Fruit fly (Drosophila melanogaster) whole organism, wandering third instar larva: ENCODE results near the gene nesd.

Source experiments
- Vsx2 ChIP-seq: fragments of 200-300, 225-300 bp; sonication (Bioruptor generic); optimal IDR thresholded peaks from 2 replicates; lab custom pipeline; 2018; ENCODE audit warnings: missing biosample characterization, missing genetic modification characterization; ENCODE audit not compliant: partially characterized antibody
- h ChIP-seq: fragments of 200-800 bp; sonication (Bioruptor generic); optimal IDR thresholded peaks from 3 replicates; lab custom pipeline; 2016; ENCODE audit warnings: missing biosample characterization, mild to moderate bottlenecking, missing genetic modification characterization
- psq ChIP-seq: fragments of 200-800 bp; sonication (Bioruptor generic); optimal IDR thresholded peaks from 3 replicates; lab custom pipeline; 2017; ENCODE audit warnings: missing biosample characterization, mild to moderate bottlenecking, missing genetic modification characterization, moderate library complexity
- usp ChIP-seq: fragments of >200 bp; optimal IDR thresholded peaks from 2 replicates; lab custom pipeline; 2017; ENCODE audit warnings: missing biosample characterization, missing genetic modification characterization

DNA sequence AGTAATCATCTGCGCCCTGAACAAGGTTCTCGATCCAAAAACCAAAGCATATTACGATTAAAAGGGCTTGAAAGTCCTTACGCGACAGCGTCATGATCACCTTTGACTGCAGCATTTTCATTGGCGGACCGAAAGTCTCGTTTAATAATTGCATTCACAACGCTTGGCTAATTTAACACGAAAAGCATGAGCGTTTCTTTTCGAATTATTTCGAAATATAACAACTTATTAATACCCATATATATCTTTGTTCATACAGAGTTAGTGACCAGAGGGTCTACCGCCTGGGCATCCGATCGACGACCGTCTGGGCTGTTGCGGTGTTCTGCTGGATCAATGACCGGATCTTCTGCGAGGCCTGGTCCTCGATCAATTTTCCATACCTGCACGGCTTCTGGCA, 21.7 kb upstream of the nesd start, which contains the start of gene CG10730:
- TF ChIP-seq psq (GFP tag; lab: Kevin White, UChicago) = no peak
- TF ChIP-seq Vsx2 = no peak
- no peak for TF ChIP-seq h (GFP tag; lab: Kevin White, UChicago)
- TF ChIP-seq usp (GFP tag; lab: Kevin White, UChicago) = no peak
